Fruit fly (Drosophila melanogaster): Measurements from ENCODE around the gene JIL-1.
A peak's percentile ranks its signal among the peaks of the same experiment; 100 is the strongest.
"Not testable (repeated sequence)": the region's sequence is repeated elsewhere in the genome, so short reads cannot be mapped to it uniquely, and the experiment has no call there.

JIL-1 gene

dm6 chr3L:11135846-11136245 lies 42.9 kb upstream of the JIL-1 start, which contains the start of gene IRSp53:
TSS of gene IRSp53 (plus strand) at chr3L:11136049.
- TF ChIP-seq brk (GFP tag; optimal IDR thresholded peaks at IDR 0.05) (no peak), CrebA (GFP tag; optimal IDR thresholded peaks at IDR 0.05; ENCODE audit: borderline replicate concordance) (peak; percentile 20)

dm6 chr3L:11134886-11135285 lies 41.9 kb upstream of the JIL-1 start, which contains the start of gene CG14143:
TSS of gene CG14143 (plus strand) at chr3L:11134987.
- not testable (repeated sequence) for TF ChIP-seq Sp1 (GFP tag; optimal IDR thresholded peaks at IDR 0.05); ey (GFP tag; optimal IDR thresholded peaks at IDR 0.05); pan (optimal IDR thresholded peaks at IDR 0.05)

dm6 chr3L:11132055-11132454 lies 39.1 kb upstream of the JIL-1 start, which contains the start of gene CG32074:
TSS of gene CG32074 (minus strand) at chr3L:11132322.
- not testable (repeated sequence) for TF ChIP-seq Dfd (GFP tag; optimal IDR thresholded peaks at IDR 0.05); pan (optimal IDR thresholded peaks at IDR 0.05); Abd-B (GFP tag; optimal IDR thresholded peaks at IDR 0.05)

- TF ChIP-seq sage (GFP tag; optimal IDR thresholded peaks at IDR 0.05): no peak
- TF ChIP-seq dmrt93B (GFP tag; optimal IDR thresholded peaks at IDR 0.05): no peak
- TF ChIP-seq pan (optimal IDR thresholded peaks at IDR 0.05): no peak
- TF ChIP-seq brk (GFP tag; optimal IDR thresholded peaks at IDR 0.05): no peak
- no peak for TF ChIP-seq Jra (GFP tag; optimal IDR thresholded peaks at IDR 0.05)
- no peak for TF ChIP-seq fru (GFP tag; optimal IDR thresholded peaks at IDR 0.05)
- no peak for TF ChIP-seq Hr83 (GFP tag; optimal IDR thresholded peaks at IDR 0.05; ENCODE audit: poor library complexity, severe bottlenecking)
- no peak for TF ChIP-seq Rel (GFP tag; optimal IDR thresholded peaks at IDR 0.05)
- TF ChIP-seq Rel (tag; optimal IDR thresholded peaks at IDR 0.05): no peak
- no peak for TF ChIP-seq foxo (GFP tag; optimal IDR thresholded peaks at IDR 0.05)
- no peak for TF ChIP-seq CG9705 (GFP tag; optimal IDR thresholded peaks at IDR 0.05)
Measured at dm6 chr3L:11130535-11130934, 37.5 kb upstream of the JIL-1 start, which contains the start of gene nol. TSS of gene nol (plus strand) at chr3L:11130835.

dm6 chr3L:11125636-11126532 lies 32.9 kb upstream of the JIL-1 start:
- TF ChIP-seq Mio (GFP tag; optimal IDR thresholded peaks at IDR 0.05): no peak
- no peak for TF ChIP-seq dsf (GFP tag; optimal IDR thresholded peaks at IDR 0.05; ENCODE audit: borderline replicate concordance)
- TF ChIP-seq dmrt93B (GFP tag; optimal IDR thresholded peaks at IDR 0.05): no peak
- no peak for TF ChIP-seq Rel (GFP tag; optimal IDR thresholded peaks at IDR 0.05)
- no peak for TF ChIP-seq Rel (tag; optimal IDR thresholded peaks at IDR 0.05)
- no peak for TF ChIP-seq Hr78 (GFP tag; optimal IDR thresholded peaks at IDR 0.05)
- TF ChIP-seq HLH106 (tag; optimal IDR thresholded peaks at IDR 0.05): no peak
- TF ChIP-seq ey (GFP tag; optimal IDR thresholded peaks at IDR 0.05): no peak
- TF ChIP-seq br (GFP tag; optimal IDR thresholded peaks at IDR 0.05): no peak
- no peak for TF ChIP-seq Hnf4 (GFP tag; optimal IDR thresholded peaks at IDR 0.05)
- no peak for TF ChIP-seq Sp1 (GFP tag; optimal IDR thresholded peaks at IDR 0.05)
- no peak for TF ChIP-seq CG32264 (GFP tag; optimal IDR thresholded peaks at IDR 0.05)
- TF ChIP-seq foxo (GFP tag; optimal IDR thresholded peaks at IDR 0.05): no peak
- no peak for TF ChIP-seq dl (GFP tag; optimal IDR thresholded peaks at IDR 0.05; ENCODE audit: insufficient read depth in 1 of 2, partially characterized antibody in 2 of 2)
- no peak for TF ChIP-seq usp (GFP tag; optimal IDR thresholded peaks at IDR 0.05)
- TF ChIP-seq Vsx2 (GFP tag; optimal IDR thresholded peaks at IDR 0.05; ENCODE audit: partially characterized antibody): no peak
- no peak for TF ChIP-seq jim (GFP tag; optimal IDR thresholded peaks at IDR 0.05)
- TF ChIP-seq Myc (optimal IDR thresholded peaks at IDR 0.05): no peak

- no peak for TF ChIP-seq HLH106 (tag; optimal IDR thresholded peaks at IDR 0.05)
- no peak for TF ChIP-seq pan (optimal IDR thresholded peaks at IDR 0.05)
- no peak for TF ChIP-seq rgr (GFP tag; optimal IDR thresholded peaks at IDR 0.05)
- TF ChIP-seq fru (GFP tag; optimal IDR thresholded peaks at IDR 0.05): no peak
- TF ChIP-seq Myc (optimal IDR thresholded peaks at IDR 0.05): no peak
- no peak for TF ChIP-seq foxo (GFP tag; optimal IDR thresholded peaks at IDR 0.05)
- no peak for TF ChIP-seq dl (GFP tag; optimal IDR thresholded peaks at IDR 0.05; ENCODE audit: insufficient read depth in 1 of 2, partially characterized antibody in 2 of 2)
- TF ChIP-seq tai (GFP tag; optimal IDR thresholded peaks at IDR 0.05): no peak
- TF ChIP-seq psq (GFP tag; optimal IDR thresholded peaks at IDR 0.05): no peak
- TF ChIP-seq Sp1 (GFP tag; optimal IDR thresholded peaks at IDR 0.05): no peak
- no peak for TF ChIP-seq dsf (GFP tag; optimal IDR thresholded peaks at IDR 0.05; ENCODE audit: borderline replicate concordance)
- no peak for TF ChIP-seq Hr78 (GFP tag; optimal IDR thresholded peaks at IDR 0.05)
Measured at dm6 chr3L:11124841-11125240, 31.8 kb upstream of the JIL-1 start.
